Fruit fly (Drosophila melanogaster): ENCODE data around the gene Osi20.
A peak's percentile ranks its signal among the peaks of the same experiment; 100 is the strongest.

Osi20 gene

dm6 chr3R:6382733-6383465, 43.0 kb downstream of the Osi20 start, which contains the start of gene gzl:
TSS of gene gzl (plus strand) at chr3R:6382914.
- TF ChIP-seq pad (GFP tag; optimal IDR thresholded peaks at IDR 0.05) (no peak), CG12768 (GFP tag; optimal IDR thresholded peaks at IDR 0.05) (peak; percentile 9), Crg-1 (GFP tag; optimal IDR thresholded peaks at IDR 0.05) (no peak), cic (GFP tag; optimal IDR thresholded peaks at IDR 0.05) (peak; percentile 46), Clk (GFP tag; optimal IDR thresholded peaks at IDR 0.05) (no peak), CG1620 (GFP tag; optimal IDR thresholded peaks at IDR 0.05) (peak; percentile 31), Mnt (GFP tag; optimal IDR thresholded peaks at IDR 0.05) (peak; percentile 17), CG11617 (GFP tag; optimal IDR thresholded peaks at IDR 0.05) (peak; percentile 35)

- TF ChIP-seq cic (GFP tag; optimal IDR thresholded peaks at IDR 0.05) (peak; percentile 42), CG14711 (tag; optimal IDR thresholded peaks at IDR 0.05) (no peak), toe (GFP tag; optimal IDR thresholded peaks at IDR 0.05) (no peak), CG1620 (GFP tag; optimal IDR thresholded peaks at IDR 0.05) (no peak), Hr96 (GFP tag; optimal IDR thresholded peaks at IDR 0.05) (no peak)
Measured at dm6 chr3R:6383466-6383769, 43.5 kb downstream of the Osi20 start.

- TF ChIP-seq CG1620 (GFP tag; optimal IDR thresholded peaks at IDR 0.05), result no peak
- no peak for TF ChIP-seq Crg-1 (GFP tag; optimal IDR thresholded peaks at IDR 0.05)
- TF ChIP-seq bab1 (GFP tag; optimal IDR thresholded peaks at IDR 0.05), result peak; percentile 0
- TF ChIP-seq ovo (GFP tag; optimal IDR thresholded peaks at IDR 0.05), result no peak
- no peak for TF ChIP-seq CG5204 (GFP tag; optimal IDR thresholded peaks at IDR 0.05)
- peak; percentile 91 for TF ChIP-seq kay (GFP tag; ENCODE audit: borderline replicate concordance)
- no peak for TF ChIP-seq Hr96 (GFP tag; optimal IDR thresholded peaks at IDR 0.05)
Measured at dm6 chr3R:6388414-6388830, 48.5 kb downstream of the Osi20 start.
